Fruit fly (Drosophila melanogaster) whole organism, embryonic: Measurements from ENCODE around the gene Tep1.

Experiments used
- ATbp ChIP-seq: fragments of 200-800 bp; sonication (Bioruptor generic); optimal IDR thresholded peaks from 2 replicates; lab custom pipeline; 2017; ENCODE audit warnings: missing biosample characterization, mild to moderate bottlenecking, missing genetic modification characterization, missing genetic modification reagents
- BEAF-32 ChIP-seq: fragments of 200-800 bp; sonication (Bioruptor generic); optimal IDR thresholded peaks from 3 replicates; lab custom pipeline; 2017; ENCODE audit warnings: missing biosample characterization, missing genetic modification characterization, mild to moderate bottlenecking, moderate library complexity, missing genetic modification reagents
- CG10147 ChIP-seq: fragments of 200-800 bp; sonication (Bioruptor generic); optimal IDR thresholded peaks from 2 replicates; lab custom pipeline; 2019; ENCODE audit warnings: missing biosample characterization, mild to moderate bottlenecking, missing genetic modification characterization, moderate library complexity
- CG10431 ChIP-seq: fragments of 200-800 bp; sonication (Bioruptor generic); optimal IDR thresholded peaks from 3 replicates; lab custom pipeline; 2018; ENCODE audit warnings: missing biosample characterization, mild to moderate bottlenecking, missing genetic modification characterization
- CG11398 ChIP-seq: fragments of 200-800 bp; sonication (Bioruptor generic); optimal IDR thresholded peaks from 2 replicates; lab custom pipeline; 2016; ENCODE audit warnings: missing biosample characterization, missing genetic modification characterization
- CG14014 ChIP-seq: fragments of 200-800 bp; sonication (Bioruptor generic); IDR thresholded peaks from 2 replicates; pipeline ENCODE4 v1.3.6; 2022; ENCODE audit warnings: missing biosample characterization, missing genetic modification characterization
- CG15479 ChIP-seq: fragments of 200-800 bp; sonication (Bioruptor generic); optimal IDR thresholded peaks from 3 replicates; lab custom pipeline; 2019; ENCODE audit warnings: missing biosample characterization, mild to moderate bottlenecking, missing genetic modification characterization, moderate library complexity
- CG18599 ChIP-seq: fragments of 200-800 bp; sonication (Bioruptor generic); optimal IDR thresholded peaks from 3 replicates; lab custom pipeline; 2017; ENCODE audit warnings: missing biosample characterization, missing genetic modification characterization, mild to moderate bottlenecking, moderate library complexity, missing genetic modification reagents
- CG2129 ChIP-seq: fragments of 200-800 bp; sonication (Bioruptor generic); IDR thresholded peaks from 2 replicates; pipeline ENCODE4 v1.3.6; 2022; ENCODE audit warnings: missing biosample characterization, missing genetic modification characterization; ENCODE audit not compliant: partially characterized antibody
- CG2202 ChIP-seq: fragments of 200-800 bp; sonication (Bioruptor generic); optimal IDR thresholded peaks from 2 replicates; lab custom pipeline; 2018; ENCODE audit warnings: missing biosample characterization, mild to moderate bottlenecking, missing genetic modification characterization
- CG2712 ChIP-seq: fragments of 200-800 bp; optimal IDR thresholded peaks from 3 replicates; lab custom pipeline; 2019; ENCODE audit warnings: missing biosample characterization, mild to moderate bottlenecking, missing genetic modification characterization, moderate library complexity
- CG3407 ChIP-seq: fragments of 200-800 bp; sonication (Bioruptor generic); optimal IDR thresholded peaks from 2 replicates; lab custom pipeline; 2018; ENCODE audit warnings: missing biosample characterization, mild to moderate bottlenecking, missing genetic modification characterization
- CG3838 ChIP-seq: fragments of 200-800 bp; sonication (Bioruptor generic); optimal IDR thresholded peaks from 3 replicates; lab custom pipeline; 2016; ENCODE audit warnings: missing biosample characterization, missing genetic modification characterization
- CG7556 ChIP-seq: fragments of 200-800 bp; sonication (Bioruptor generic); optimal IDR thresholded peaks from 2 replicates; lab custom pipeline; 2017; ENCODE audit warnings: missing biosample characterization, mild to moderate bottlenecking, missing genetic modification characterization
- CG8089 ChIP-seq: fragments of 200-800 bp; sonication (Bioruptor generic); optimal IDR thresholded peaks from 3 replicates; lab custom pipeline; 2016; ENCODE audit warnings: missing biosample characterization, missing genetic modification characterization
- CG9609 ChIP-seq: fragments of 200-800 bp; sonication (Bioruptor generic); optimal IDR thresholded peaks from 3 replicates; lab custom pipeline; 2016; ENCODE audit warnings: missing biosample characterization, missing genetic modification characterization
- CG9727 ChIP-seq: fragments of 200-800 bp; sonication (Bioruptor generic); optimal IDR thresholded peaks from 3 replicates; lab custom pipeline; 2017; ENCODE audit warnings: missing biosample characterization, mild to moderate bottlenecking, missing genetic modification characterization
- CTCF ChIP-seq: fragments of 200-800 bp; sonication (Bioruptor generic); optimal IDR thresholded peaks from 2 replicates; lab custom pipeline; 2017; ENCODE audit warnings: missing biosample characterization, mild to moderate bottlenecking, missing genetic modification characterization, moderate library complexity
- CkIIα-i1 ChIP-seq: fragments of 200-800 bp; sonication (Bioruptor generic); IDR thresholded peaks from 2 replicates; pipeline ENCODE4 v1.3.6; 2022; ENCODE audit warnings: missing biosample characterization, missing genetic modification characterization
- Dip3 ChIP-seq: fragments of 200-800 bp; sonication (Bioruptor generic); optimal IDR thresholded peaks from 3 replicates; lab custom pipeline; 2016; ENCODE audit warnings: missing biosample characterization, missing genetic modification characterization
- Doc3 ChIP-seq: fragments of 200-800 bp; sonication (Bioruptor generic); IDR thresholded peaks from 3 replicates; pipeline ENCODE4 v1.3.6; 2022; ENCODE audit warnings: missing biosample characterization, missing genetic modification characterization; ENCODE audit not compliant: partially characterized antibody
- Dref ChIP-seq: fragments of 200-800 bp; sonication (Bioruptor generic); IDR thresholded peaks from 2 replicates; pipeline ENCODE4 v1.3.6; 2022; ENCODE audit warnings: missing biosample characterization, missing genetic modification characterization
- Ets97D ChIP-seq: fragments of 200-800 bp; sonication (Bioruptor generic); optimal IDR thresholded peaks from 3 replicates; lab custom pipeline; 2016; ENCODE audit warnings: missing biosample characterization, missing genetic modification characterization
- Gug ChIP-seq: fragments of 200-800 bp; sonication (Bioruptor generic); IDR thresholded peaks from 4 replicates; pipeline ENCODE4 v1.3.6; 2022; ENCODE audit warnings: missing biosample characterization, missing genetic modification characterization
- Hr39 ChIP-seq: fragments of >200 bp; optimal IDR thresholded peaks from 2 replicates; lab custom pipeline; 2017
- Hr51 ChIP-seq, 2 experiments: fragments of 200-800 bp; sonication (Bioruptor generic); optimal IDR thresholded peaks; 2 replicates in 1 of 2; 3 replicates in 1 of 2; lab custom pipeline; 2016 to 2018; ENCODE audit warnings: missing biosample characterization in 2 of 2, missing genetic modification characterization in 2 of 2, mild to moderate bottlenecking in 1 of 2, moderate library complexity in 1 of 2
- Myb ChIP-seq: fragments of 200-800 bp; sonication (Bioruptor generic); optimal IDR thresholded peaks from 2 replicates; lab custom pipeline; 2016; ENCODE audit warnings: missing biosample characterization, missing genetic modification characterization
- Poxn ChIP-seq: fragments of 200-800 bp; sonication (Bioruptor generic); IDR thresholded peaks from 2 replicates; pipeline ENCODE4 v1.3.6; 2022; ENCODE audit warnings: missing biosample characterization, missing genetic modification characterization
- Ptx1 ChIP-seq: fragments of 200-800 bp; sonication (Bioruptor generic); IDR thresholded peaks from 2 replicates; pipeline ENCODE4 v1.3.6; 2022; ENCODE audit warnings: missing biosample characterization, missing genetic modification characterization
- Sry-δ ChIP-seq: fragments of 200-800 bp; sonication (Bioruptor generic); optimal IDR thresholded peaks from 2 replicates; lab custom pipeline; 2016; ENCODE audit warnings: missing biosample characterization, missing genetic modification characterization
- Vsx1 ChIP-seq: fragments of 200-800 bp; sonication (Bioruptor generic); optimal IDR thresholded peaks from 2 replicates; lab custom pipeline; 2017; ENCODE audit warnings: missing biosample characterization, mild to moderate bottlenecking, missing genetic modification characterization, missing genetic modification reagents
- chinmo ChIP-seq: fragments of 200-800 bp; sonication (Bioruptor generic); IDR thresholded peaks from 4 replicates; pipeline ENCODE4 v1.3.6; 2022; ENCODE audit warnings: missing biosample characterization, missing genetic modification characterization; ENCODE audit not compliant: partially characterized antibody
- chn ChIP-seq: fragments of 200-800 bp; sonication (Bioruptor generic); optimal IDR thresholded peaks from 2 replicates; lab custom pipeline; 2016; ENCODE audit warnings: missing biosample characterization, missing genetic modification characterization
- da ChIP-seq: fragments of 200-800 bp; sonication (Bioruptor generic); optimal IDR thresholded peaks from 2 replicates; lab custom pipeline; 2016; ENCODE audit warnings: missing biosample characterization, missing genetic modification characterization
- dan ChIP-seq: fragments of 200-800 bp; sonication (Bioruptor generic); IDR thresholded peaks from 2 replicates; pipeline ENCODE4 v1.3.6; 2022; ENCODE audit warnings: missing biosample characterization, missing genetic modification characterization
- danr ChIP-seq: fragments of 200-800 bp; sonication (Bioruptor generic); IDR thresholded peaks from 2 replicates; pipeline ENCODE4 v1.3.6; 2022; ENCODE audit warnings: missing biosample characterization, missing genetic modification characterization
- fru ChIP-seq: fragments of >200 bp; optimal IDR thresholded peaks from 2 replicates; lab custom pipeline; 2017
- gfzf ChIP-seq: fragments of 200-800 bp; sonication (Bioruptor generic); optimal IDR thresholded peaks from 2 replicates; lab custom pipeline; 2016; ENCODE audit warnings: missing biosample characterization, mild to moderate bottlenecking, missing genetic modification characterization, moderate library complexity
- lilli ChIP-seq: fragments of 200-800 bp; sonication (Bioruptor generic); optimal IDR thresholded peaks from 3 replicates; lab custom pipeline; 2016; ENCODE audit warnings: missing biosample characterization, missing genetic modification characterization
- lov ChIP-seq, 2 experiments: fragments of 200-800 bp in 1 of 2; fragments of >200 bp in 1 of 2; sonication (Bioruptor generic) in 1 of 2; IDR thresholded peaks in 1 of 2; optimal IDR thresholded peaks in 1 of 2; 2 replicates in 1 of 2; 3 replicates in 1 of 2; pipeline versions ENCODE4 v1.3.6 to Lab custom; 2017 to 2022; ENCODE audit warnings: missing biosample characterization in 1 of 2, missing genetic modification characterization in 1 of 2
- onecut ChIP-seq: fragments of 200-800 bp; sonication (Bioruptor generic); IDR thresholded peaks from 2 replicates; pipeline ENCODE4 v1.3.6; 2022; ENCODE audit warnings: missing biosample characterization, missing genetic modification characterization
- pan ChIP-seq, 4 experiments: fragments of >200 bp in 3 of 4; fragments of 200-800 bp in 1 of 4; sonication (Bioruptor generic) in 1 of 4; optimal IDR thresholded peaks in 3 of 4; IDR thresholded peaks in 1 of 4; 2 replicates each; pipeline versions ENCODE4 v1.3.6 to Lab custom; 2017 to 2022; ENCODE audit warnings: missing biosample characterization in 2 of 4, missing genetic modification characterization in 2 of 4, mixed read lengths in 1 of 4
- phol ChIP-seq: fragments of 200-800 bp; sonication (Bioruptor generic); optimal IDR thresholded peaks from 3 replicates; lab custom pipeline; 2018; ENCODE audit warnings: missing biosample characterization, mild to moderate bottlenecking, missing genetic modification characterization, moderate library complexity
- schlank ChIP-seq: fragments of 200-800 bp; sonication (Bioruptor generic); optimal IDR thresholded peaks from 2 replicates; lab custom pipeline; 2018; ENCODE audit warnings: missing biosample characterization, mild to moderate bottlenecking, missing genetic modification characterization
- sd ChIP-seq: fragments of 200-800 bp; sonication (Bioruptor generic); optimal IDR thresholded peaks from 3 replicates; lab custom pipeline; 2018; ENCODE audit warnings: missing biosample characterization, mild to moderate bottlenecking, missing genetic modification characterization, moderate library complexity
- trem ChIP-seq: fragments of 200-800 bp; optimal IDR thresholded peaks from 3 replicates; lab custom pipeline; 2019; ENCODE audit warnings: missing biosample characterization, mild to moderate bottlenecking, missing genetic modification characterization, moderate library complexity
- tx ChIP-seq: fragments of 200-800 bp; sonication (Bioruptor generic); optimal IDR thresholded peaks from 2 replicates; lab custom pipeline; 2016; ENCODE audit warnings: missing biosample characterization, missing genetic modification characterization
- unc-4 ChIP-seq: fragments of 200-800 bp; sonication (Bioruptor generic); IDR thresholded peaks from 2 replicates; pipeline ENCODE4 v1.3.6; 2022; ENCODE audit warnings: missing biosample characterization, missing genetic modification characterization; ENCODE audit not compliant: partially characterized antibody
- zf30C ChIP-seq: fragments of 200-800 bp; sonication (Bioruptor generic); optimal IDR thresholded peaks from 3 replicates; lab custom pipeline; 2018; ENCODE audit warnings: missing biosample characterization, mild to moderate bottlenecking, missing genetic modification characterization

Gene Tep1

DNA sequence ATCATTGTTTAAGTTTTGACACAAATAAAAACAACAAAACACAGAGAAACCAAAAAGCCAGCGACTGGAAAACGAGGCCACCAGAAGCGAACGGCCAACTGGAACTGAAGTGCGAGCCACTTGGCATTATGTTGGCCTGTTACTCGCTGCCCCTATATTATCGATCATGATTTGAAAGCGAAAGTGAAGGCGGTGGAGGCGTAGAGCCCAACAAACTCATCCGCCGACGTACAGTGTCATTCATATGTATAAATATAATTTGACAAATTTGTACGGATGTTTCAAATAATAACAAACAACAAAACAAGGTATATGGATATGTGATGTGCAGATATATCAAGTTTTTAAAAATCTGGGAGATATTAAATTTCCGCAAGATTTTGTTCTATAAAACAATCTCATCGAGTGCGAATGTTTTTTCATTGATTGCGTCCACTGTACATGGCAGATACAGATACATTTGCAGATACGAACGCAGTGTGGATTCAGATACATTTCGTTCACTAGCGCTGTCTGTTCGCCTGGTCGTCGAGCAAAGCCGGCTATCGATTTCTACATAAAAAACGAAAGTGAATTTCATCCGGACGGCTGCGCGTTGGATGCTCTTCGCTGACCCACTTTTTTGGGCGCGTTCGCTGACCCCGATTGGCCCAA is 17.5 kb upstream of the Tep1 start (continued):
- no peak for TF ChIP-seq Hr39 (lab: Kevin White, UChicago)
- peak; percentile 95 for TF ChIP-seq phol (tag; lab: Kevin White, UChicago)
- TF ChIP-seq Dip3 (GFP tag; lab: Kevin White, UChicago): peak; percentile 87
- peak; percentile 88 for TF ChIP-seq CkIIα-i1 (GFP tag; lab: Robert Waterston, UW)
- peak; percentile 74 for TF ChIP-seq Poxn (GFP tag; lab: Robert Waterston, UW)
- peak; percentile 94 for TF ChIP-seq CG2202
- peak; percentile 15 for TF ChIP-seq BEAF-32 (GFP tag; lab: Kevin White, UChicago)
- no peak; the same call in 3 of the 4 replicates for TF ChIP-seq chinmo (GFP tag; lab: Robert Waterston, UW)
- TF ChIP-seq fru (lab: Kevin White, UChicago): no peak
- no peak for TF ChIP-seq Dref (GFP tag; lab: Robert Waterston, UW)
- peak; percentile 62; the same call in 1 of the 2 replicates for TF ChIP-seq dan
- peak; percentile 82 for TF ChIP-seq Ets97D
- TF ChIP-seq chn (GFP tag; lab: Kevin White, UChicago): peak; percentile 96
- no peak for TF ChIP-seq unc-4 (GFP tag; lab: Robert Waterston, UW)
- no peak for TF ChIP-seq pan (optimal IDR thresholded peaks at IDR 0.05; lab: Kevin White, UChicago)
- peak in 1 of 2 experiments; percentile 96 for TF ChIP-seq pan (GFP tag; optimal IDR thresholded peaks at IDR 0.05 in 1 of 2, IDR thresholded peaks at IDR 0.05 in 1 of 2)
- peak; percentile 96 for TF ChIP-seq ATbp (GFP tag; lab: Kevin White, UChicago)
- TF ChIP-seq CG9727 (GFP tag; lab: Kevin White, UChicago): peak; percentile 90
- TF ChIP-seq Gug (GFP tag; lab: Robert Waterston, UW): peak; percentile 89
- TF ChIP-seq CG15479 (GFP tag; lab: Kevin White, UChicago): no peak
- TF ChIP-seq Ptx1 (GFP tag; lab: Robert Waterston, UW): peak; percentile 97
- peak; percentile 93 for TF ChIP-seq CG14014 (GFP tag; lab: Robert Waterston, UW)
- TF ChIP-seq CG2129 (GFP tag; lab: Robert Waterston, UW): no peak
- TF ChIP-seq Vsx1 (GFP tag; lab: Kevin White, UChicago): peak; percentile 87
- peak; percentile 93 for TF ChIP-seq danr (GFP tag; lab: Robert Waterston, UW)
- peak; percentile 92 for TF ChIP-seq trem (tag; lab: Kevin White, UChicago)
- TF ChIP-seq CTCF (GFP tag; lab: Kevin White, UChicago): peak; percentile 65
- peak; percentile 94 for TF ChIP-seq onecut (GFP tag; lab: Robert Waterston, UW)
- no peak for TF ChIP-seq lov (optimal IDR thresholded peaks at IDR 0.05; lab: Kevin White, UChicago)
- peak; percentile 87; the same call in 2 of the 3 replicates for TF ChIP-seq lov (GFP tag; IDR thresholded peaks at IDR 0.05; lab: Robert Waterston, UW)
- peak; percentile 61 for TF ChIP-seq Sry-δ
- TF ChIP-seq tx (GFP tag; lab: Kevin White, UChicago): peak; percentile 93
- peak; percentile 95 for TF ChIP-seq CG8089 (GFP tag; lab: Kevin White, UChicago)
- no peak for TF ChIP-seq zf30C (GFP tag; lab: Kevin White, UChicago)
- TF ChIP-seq CG3407 (GFP tag; lab: Kevin White, UChicago): peak; percentile 94
- TF ChIP-seq CG10147: peak; percentile 83
- peak; percentile 96 for TF ChIP-seq lilli (GFP tag; lab: Kevin White, UChicago)
- peak; percentile 96 for TF ChIP-seq CG7556 (GFP tag; lab: Kevin White, UChicago)
- no peak for TF ChIP-seq Doc3
- peak; percentile 90 for TF ChIP-seq schlank
- TF ChIP-seq CG10431 (GFP tag; lab: Kevin White, UChicago): peak; percentile 92
- TF ChIP-seq CG11398 (GFP tag; lab: Kevin White, UChicago): peak; percentile 94
- no peak for TF ChIP-seq gfzf
- TF ChIP-seq CG3838 (GFP tag; lab: Kevin White, UChicago): peak; percentile 89
- peak; percentile 86 for TF ChIP-seq sd (tag; lab: Kevin White, UChicago)
- TF ChIP-seq CG18599 (GFP tag; lab: Kevin White, UChicago): peak; percentile 94
- peak; percentile 94 for TF ChIP-seq CG9609 (GFP tag; lab: Kevin White, UChicago)
- TF ChIP-seq da (GFP tag; lab: Kevin White, UChicago): peak; percentile 96
- TF ChIP-seq Myb (GFP tag; lab: Kevin White, UChicago): peak; percentile 85
- TF ChIP-seq CG2712 (tag; lab: Kevin White, UChicago): peak; percentile 96
- peak; percentile 93 to 99 for TF ChIP-seq Hr51 (GFP tag; optimal IDR thresholded peaks at IDR 0.05; lab: Kevin White, UChicago)
